Fruit fly (Drosophila melanogaster) whole organism, embryonic: Measurements from ENCODE around the gene Bruce.

Experiments
- Ada2b ChIP-seq: fragments of 200-800 bp; sonication (Bioruptor generic); IDR thresholded peaks from 2 replicates; pipeline ENCODE4 v1.3.6; 2022; ENCODE audit warnings: missing biosample characterization, missing genetic modification characterization
- CG1024 ChIP-seq: fragments of 200-800 bp; sonication (Bioruptor generic); IDR thresholded peaks from 2 replicates; pipeline ENCODE4 v1.3.6; 2022; ENCODE audit warnings: missing biosample characterization, missing genetic modification characterization
- CG10274 ChIP-seq: fragments of 200-800 bp; sonication (Bioruptor generic); optimal IDR thresholded peaks from 3 replicates; lab custom pipeline; 2017; ENCODE audit warnings: missing biosample characterization, mild to moderate bottlenecking, missing genetic modification characterization
- CG10959 ChIP-seq: fragments of 200-800 bp; sonication (Bioruptor generic); IDR thresholded peaks from 2 replicates; pipeline ENCODE4 v1.3.6; 2022; ENCODE audit warnings: missing biosample characterization, missing genetic modification characterization
- CG11085 ChIP-seq: fragments of 200-800 bp; sonication (Bioruptor generic); IDR thresholded peaks from 2 replicates; pipeline ENCODE4 v1.3.6; 2022; ENCODE audit warnings: missing biosample characterization, missing genetic modification characterization
- CG11093 ChIP-seq: fragments of 200-800 bp; sonication (Bioruptor generic); IDR thresholded peaks from 3 replicates; pipeline ENCODE4 v1.3.6; 2022; ENCODE audit warnings: missing biosample characterization, missing genetic modification characterization
- CG13287 ChIP-seq: fragments of 200-800 bp; sonication (Bioruptor generic); IDR thresholded peaks from 2 replicates; pipeline ENCODE4 v1.3.6; 2022; ENCODE audit warnings: missing biosample characterization, missing genetic modification characterization; ENCODE audit not compliant: partially characterized antibody
- CG13894 ChIP-seq: fragments of 200-800 bp; sonication (Bioruptor generic); optimal IDR thresholded peaks from 3 replicates; lab custom pipeline; 2018; ENCODE audit warnings: missing biosample characterization, mild to moderate bottlenecking, missing genetic modification characterization, moderate library complexity
- CG14710 ChIP-seq: fragments of 200-800 bp; sonication (Bioruptor generic); optimal IDR thresholded peaks from 3 replicates; lab custom pipeline; 2019; ENCODE audit warnings: missing biosample characterization, mild to moderate bottlenecking, missing genetic modification characterization, moderate library complexity
- CG1603 ChIP-seq: fragments of 200-800 bp; sonication (Bioruptor generic); optimal IDR thresholded peaks from 2 replicates; lab custom pipeline; 2019; ENCODE audit warnings: missing biosample characterization, mild to moderate bottlenecking, missing genetic modification characterization, moderate library complexity
- CG17802 ChIP-seq: fragments of 200-800 bp; sonication (Bioruptor generic); optimal IDR thresholded peaks from 2 replicates; lab custom pipeline; 2018; ENCODE audit warnings: missing biosample characterization, mild to moderate bottlenecking, missing genetic modification characterization, moderate library complexity
- CG18011 ChIP-seq: fragments of 200-800 bp; sonication (Bioruptor generic); optimal IDR thresholded peaks from 2 replicates; lab custom pipeline; 2017; ENCODE audit warnings: missing biosample characterization, missing genetic modification characterization, mild to moderate bottlenecking, moderate library complexity, missing genotype
- CG2116 ChIP-seq: fragments of 200-800 bp; sonication (Bioruptor generic); optimal IDR thresholded peaks from 3 replicates; lab custom pipeline; 2018; ENCODE audit warnings: missing biosample characterization, mild to moderate bottlenecking, missing genetic modification characterization
- CG2889 ChIP-seq: fragments of 200-800 bp; sonication (Bioruptor generic); IDR thresholded peaks from 3 replicates; pipeline ENCODE4 v1.3.6; 2022; ENCODE audit warnings: missing biosample characterization, missing genetic modification characterization
- CG31365 ChIP-seq: fragments of 200-800 bp; sonication (Bioruptor generic); optimal IDR thresholded peaks from 2 replicates; lab custom pipeline; 2018; ENCODE audit warnings: missing biosample characterization, mild to moderate bottlenecking, missing genetic modification characterization
- CG3995 ChIP-seq: fragments of 200-800 bp; sonication (Bioruptor generic); optimal IDR thresholded peaks from 3 replicates; lab custom pipeline; 2016; ENCODE audit warnings: missing biosample characterization, missing genetic modification characterization
- CG4360 ChIP-seq: fragments of 200-800 bp; sonication (Bioruptor generic); IDR thresholded peaks from 2 replicates; pipeline ENCODE4 v1.3.6; 2022; ENCODE audit warnings: missing biosample characterization, missing genetic modification characterization
- CG7786 ChIP-seq: fragments of 200-800 bp; sonication (Bioruptor generic); optimal IDR thresholded peaks from 2 replicates; lab custom pipeline; 2016; ENCODE audit warnings: missing biosample characterization, missing genetic modification characterization
- CG8388 ChIP-seq: fragments of 200-800 bp; sonication (Bioruptor generic); optimal IDR thresholded peaks from 2 replicates; lab custom pipeline; 2019; ENCODE audit warnings: missing biosample characterization, mild to moderate bottlenecking, missing genetic modification characterization, moderate library complexity
- CG9437 ChIP-seq: fragments of 200-800 bp; sonication (Bioruptor generic); optimal IDR thresholded peaks from 2 replicates; lab custom pipeline; 2018; ENCODE audit warnings: missing biosample characterization, mild to moderate bottlenecking, missing genetic modification characterization
- CG9727 ChIP-seq: fragments of 200-800 bp; sonication (Bioruptor generic); optimal IDR thresholded peaks from 3 replicates; lab custom pipeline; 2017; ENCODE audit warnings: missing biosample characterization, mild to moderate bottlenecking, missing genetic modification characterization
- CG9932 ChIP-seq: fragments of 200-800 bp; sonication (Bioruptor generic); IDR thresholded peaks from 2 replicates; pipeline ENCODE4 v1.3.6; 2022; ENCODE audit warnings: missing biosample characterization, missing genetic modification characterization
- Deaf1 ChIP-seq: fragments of 200-800 bp; optimal IDR thresholded peaks from 3 replicates; lab custom pipeline; 2019; ENCODE audit warnings: missing biosample characterization, mild to moderate bottlenecking, missing genetic modification characterization, moderate library complexity
- Fer2 ChIP-seq: fragments of 200-800 bp; sonication (Bioruptor generic); optimal IDR thresholded peaks from 2 replicates; lab custom pipeline; 2018; ENCODE audit warnings: missing biosample characterization, mild to moderate bottlenecking, missing genetic modification characterization, moderate library complexity
- Hr3 ChIP-seq: fragments of 200-800 bp; sonication (Bioruptor generic); optimal IDR thresholded peaks from 3 replicates; lab custom pipeline; 2016; ENCODE audit warnings: missing biosample characterization, missing genetic modification characterization
- NC2β ChIP-seq: fragments of 200-800 bp; sonication (Bioruptor generic); optimal IDR thresholded peaks from 2 replicates; lab custom pipeline; 2016; ENCODE audit warnings: missing biosample characterization, missing genetic modification characterization
- Neu2 ChIP-seq: fragments of 200-800 bp; sonication (Bioruptor generic); optimal IDR thresholded peaks from 3 replicates; lab custom pipeline; 2016; ENCODE audit warnings: missing biosample characterization, missing genetic modification characterization, borderline replicate concordance
- PHDP ChIP-seq: fragments of 200-800 bp; sonication (Bioruptor generic); optimal IDR thresholded peaks from 3 replicates; lab custom pipeline; 2018; ENCODE audit warnings: missing biosample characterization, mild to moderate bottlenecking, missing genetic modification characterization, moderate library complexity
- Poxn ChIP-seq: fragments of 200-800 bp; sonication (Bioruptor generic); IDR thresholded peaks from 2 replicates; pipeline ENCODE4 v1.3.6; 2022; ENCODE audit warnings: missing biosample characterization, missing genetic modification characterization
- Rfx ChIP-seq: fragments of 200-800 bp; sonication (Bioruptor generic); IDR thresholded peaks from 2 replicates; pipeline ENCODE4 v1.3.6; 2022; ENCODE audit warnings: missing biosample characterization, missing genetic modification characterization
- Six4 ChIP-seq: fragments of 200-800 bp; sonication (Bioruptor generic); optimal IDR thresholded peaks from 2 replicates; lab custom pipeline; 2016; ENCODE audit warnings: missing biosample characterization, missing genetic modification characterization
- Sox102F ChIP-seq: fragments of 200-800 bp; sonication (Bioruptor generic); optimal IDR thresholded peaks from 2 replicates; lab custom pipeline; 2018; ENCODE audit warnings: missing biosample characterization, mild to moderate bottlenecking, missing genetic modification characterization, moderate library complexity
- abd-A ChIP-seq: fragments of 200-800 bp; sonication (Bioruptor generic); optimal IDR thresholded peaks from 3 replicates; lab custom pipeline; 2019; ENCODE audit warnings: missing biosample characterization, mild to moderate bottlenecking, missing genetic modification characterization, moderate library complexity
- al ChIP-seq: fragments of 200-800 bp; sonication (Bioruptor generic); IDR thresholded peaks from 2 replicates; pipeline ENCODE4 v1.3.6; 2022; ENCODE audit warnings: missing biosample characterization, missing genetic modification characterization
- aop ChIP-seq: fragments of 200-800 bp; sonication (Bioruptor generic); IDR thresholded peaks from 2 replicates; pipeline ENCODE4 v1.3.6; 2022; ENCODE audit warnings: missing biosample characterization, missing genetic modification characterization
- bcd ChIP-seq: fragments of 200-800 bp; sonication (Bioruptor generic); optimal IDR thresholded peaks from 2 replicates; lab custom pipeline; 2017; ENCODE audit warnings: missing biosample characterization, mild to moderate bottlenecking, missing genetic modification characterization
- bigmax ChIP-seq: fragments of 200-800 bp; sonication (Bioruptor generic); optimal IDR thresholded peaks from 2 replicates; lab custom pipeline; 2018; ENCODE audit warnings: missing biosample characterization, mild to moderate bottlenecking, missing genetic modification characterization
- cato ChIP-seq: fragments of 200-800 bp; sonication (Bioruptor generic); optimal IDR thresholded peaks from 2 replicates; lab custom pipeline; 2016; ENCODE audit warnings: missing biosample characterization, missing genetic modification characterization, borderline replicate concordance
- cg ChIP-seq: fragments of 200-800 bp; sonication (Bioruptor generic); optimal IDR thresholded peaks from 3 replicates; lab custom pipeline; 2019; ENCODE audit warnings: missing biosample characterization, mild to moderate bottlenecking, missing genetic modification characterization, moderate library complexity
- dimm ChIP-seq: fragments of 200-800 bp; sonication (Bioruptor generic); IDR thresholded peaks from 2 replicates; pipeline ENCODE4 v1.3.6; 2022; ENCODE audit warnings: missing biosample characterization, missing genetic modification characterization
- dmrt11E ChIP-seq: fragments of 200-800 bp; sonication (Bioruptor generic); optimal IDR thresholded peaks from 3 replicates; lab custom pipeline; 2018; ENCODE audit warnings: missing biosample characterization, mild to moderate bottlenecking, missing genetic modification characterization, moderate library complexity
- ftz-f1 ChIP-seq: fragments of 200-800 bp; sonication (Bioruptor generic); optimal IDR thresholded peaks from 2 replicates; lab custom pipeline; 2016; ENCODE audit warnings: missing biosample characterization, missing genetic modification characterization
- ham ChIP-seq: fragments of 200-800 bp; sonication (Bioruptor generic); IDR thresholded peaks from 2 replicates; pipeline ENCODE4 v1.3.6; 2022; ENCODE audit warnings: missing biosample characterization, missing genetic modification characterization
- luna ChIP-seq: fragments of 200-800 bp; sonication (Bioruptor generic); optimal IDR thresholded peaks from 2 replicates; lab custom pipeline; 2016; ENCODE audit warnings: missing biosample characterization, missing genetic modification characterization
- nom ChIP-seq: fragments of 200-800 bp; sonication (Bioruptor generic); optimal IDR thresholded peaks from 2 replicates; lab custom pipeline; 2017; ENCODE audit warnings: missing biosample characterization, missing genetic modification characterization, mild to moderate bottlenecking, moderate library complexity, missing genetic modification reagents
- repo ChIP-seq: fragments of 200-800 bp; sonication (Bioruptor generic); optimal IDR thresholded peaks from 2 replicates; lab custom pipeline; 2016; ENCODE audit warnings: missing biosample characterization, missing genetic modification characterization
- schlank ChIP-seq: fragments of 200-800 bp; sonication (Bioruptor generic); optimal IDR thresholded peaks from 2 replicates; lab custom pipeline; 2018; ENCODE audit warnings: missing biosample characterization, mild to moderate bottlenecking, missing genetic modification characterization
- seq ChIP-seq: fragments of 200-800 bp; sonication (Bioruptor generic); IDR thresholded peaks from 2 replicates; pipeline ENCODE4 v1.3.6; 2022; ENCODE audit warnings: missing biosample characterization, missing genetic modification characterization
- slbo ChIP-seq: fragments of 200-800 bp; sonication (Bioruptor generic); IDR thresholded peaks from 2 replicates; pipeline ENCODE4 v1.3.6; 2022; ENCODE audit warnings: missing biosample characterization, missing genetic modification characterization
- sob ChIP-seq: fragments of 200-800 bp; sonication (Bioruptor generic); IDR thresholded peaks from 2 replicates; pipeline ENCODE4 v1.3.6; 2022; ENCODE audit warnings: missing biosample characterization, missing genetic modification characterization
- ssp ChIP-seq: fragments of 200-800 bp; sonication (Bioruptor generic); IDR thresholded peaks from 2 replicates; pipeline ENCODE4 v1.3.6; 2022; ENCODE audit warnings: missing biosample characterization, missing genetic modification characterization
- stc ChIP-seq: fragments of 200-800 bp; sonication (Bioruptor generic); IDR thresholded peaks from 2 replicates; pipeline ENCODE4 v1.3.6; 2022; ENCODE audit warnings: missing biosample characterization, missing genetic modification characterization

Gene Bruce

dm6 chr3R:10377849-10378248 is 46.7 kb upstream of the Bruce start, which contains the start of gene Rfx (continued):
- TF ChIP-seq CG31365 (tag; lab: Kevin White, UChicago), result no peak
- TF ChIP-seq NC2β (GFP tag; lab: Kevin White, UChicago), result peak; percentile 23
- TF ChIP-seq CG13287, result no peak
- no peak for TF ChIP-seq dmrt11E (tag; lab: Kevin White, UChicago)
- no peak for TF ChIP-seq Ada2b (GFP tag; lab: Robert Waterston, UW)
- no peak for TF ChIP-seq Rfx (GFP tag; lab: Robert Waterston, UW)
- no peak for TF ChIP-seq CG1024 (GFP tag; lab: Robert Waterston, UW)
- no peak for TF ChIP-seq CG10959 (GFP tag; lab: Robert Waterston, UW)
- peak; percentile 14 for TF ChIP-seq repo
- no peak for TF ChIP-seq CG11085 (GFP tag; lab: Robert Waterston, UW)
- TF ChIP-seq CG9727 (GFP tag; lab: Kevin White, UChicago), result peak; percentile 65
- no peak for TF ChIP-seq al (GFP tag; lab: Robert Waterston, UW)
- TF ChIP-seq CG8388 (GFP tag; lab: Kevin White, UChicago), result no peak
- no peak for TF ChIP-seq CG17802
- TF ChIP-seq abd-A, result no peak
- peak; percentile 33 for TF ChIP-seq bcd (GFP tag; lab: Kevin White, UChicago)
- TF ChIP-seq ftz-f1, result no peak
- no peak for TF ChIP-seq CG13894 (tag; lab: Kevin White, UChicago)
- peak; percentile 27 for TF ChIP-seq PHDP (tag; lab: Kevin White, UChicago)
- no peak for TF ChIP-seq ham (GFP tag; lab: Robert Waterston, UW)
- no peak for TF ChIP-seq stc (GFP tag; lab: Robert Waterston, UW)
- TF ChIP-seq CG2116, result peak; percentile 63
- no peak for TF ChIP-seq CG18011 (GFP tag; lab: Kevin White, UChicago)
- no peak for TF ChIP-seq dimm (GFP tag; lab: Robert Waterston, UW)
- peak; percentile 55 for TF ChIP-seq CG14710
- TF ChIP-seq aop, result no peak
- peak; percentile 0 for TF ChIP-seq Hr3 (GFP tag; lab: Kevin White, UChicago)
- TF ChIP-seq Sox102F (GFP tag; lab: Kevin White, UChicago), result no peak
- no peak for TF ChIP-seq luna (GFP tag; lab: Kevin White, UChicago)
- TF ChIP-seq CG3995 (GFP tag; lab: Kevin White, UChicago), result peak; percentile 19
- no peak for TF ChIP-seq Deaf1
- no peak for TF ChIP-seq Neu2
- no peak for TF ChIP-seq CG4360
- TF ChIP-seq Poxn (GFP tag; lab: Robert Waterston, UW), result no peak
- TF ChIP-seq cato (GFP tag; lab: Kevin White, UChicago), result no peak
- TF ChIP-seq CG11093, result no peak
- TF ChIP-seq CG9437, result no peak
- peak; percentile 27 for TF ChIP-seq bigmax (GFP tag; lab: Kevin White, UChicago)
- no peak for TF ChIP-seq cg (GFP tag; lab: Kevin White, UChicago)
- TF ChIP-seq Six4 (GFP tag; lab: Kevin White, UChicago), result no peak
- TF ChIP-seq CG9932 (GFP tag; lab: Robert Waterston, UW), result no peak
- no peak for TF ChIP-seq CG2889 (GFP tag; lab: Robert Waterston, UW)
- no peak for TF ChIP-seq sob (GFP tag; lab: Robert Waterston, UW)
- TF ChIP-seq nom (GFP tag; lab: Kevin White, UChicago), result peak; percentile 55
- TF ChIP-seq schlank (tag; lab: Kevin White, UChicago), result no peak
- TF ChIP-seq Fer2, result no peak
- TF ChIP-seq ssp, result no peak
- no peak for TF ChIP-seq slbo (GFP tag; lab: Robert Waterston, UW)
- TF ChIP-seq CG10274 (GFP tag; lab: Kevin White, UChicago), result no peak
- TF ChIP-seq CG7786, result peak; percentile 15
- TF ChIP-seq CG1603 (tag; lab: Kevin White, UChicago), result peak; percentile 53
- TF ChIP-seq seq (GFP tag; lab: Robert Waterston, UW), result no peak
